Fruit fly (Drosophila melanogaster): ENCODE measurements around the gene Src64B.

Gene Src64B

dm6 chr3L:4619497-4620211 lies 6.3 kb downstream of the Src64B start (continued):
- peak; percentile 37 for TF ChIP-seq Ets21C (GFP tag; optimal IDR thresholded peaks at IDR 0.05)
- TF ChIP-seq fd59A (GFP tag; optimal IDR thresholded peaks at IDR 0.05) = peak; percentile 41
- peak; percentile 91 for TF ChIP-seq Eip78C (GFP tag)
- TF ChIP-seq CG6808 (GFP tag; optimal IDR thresholded peaks at IDR 0.05) = peak; percentile 47
- peak; percentile 48 for TF ChIP-seq CG7368 (GFP tag; optimal IDR thresholded peaks at IDR 0.05)
- TF ChIP-seq cyc (GFP tag; optimal IDR thresholded peaks at IDR 0.05) = peak; percentile 61
- TF ChIP-seq Sox102F (GFP tag; optimal IDR thresholded peaks at IDR 0.05) = no peak
- TF ChIP-seq acj6 (GFP tag; optimal IDR thresholded peaks at IDR 0.05) = peak; percentile 62
- TF ChIP-seq CG11762 (GFP tag; optimal IDR thresholded peaks at IDR 0.05; ENCODE audit: insufficient read depth) = peak; percentile 15
- peak; percentile 61 for TF ChIP-seq Hr39 (GFP tag; optimal IDR thresholded peaks at IDR 0.05)
- peak; percentile 52 for TF ChIP-seq CG15336 (GFP tag; IDR thresholded peaks at IDR 0.05)
- no peak for TF ChIP-seq Sox15 (GFP tag; optimal IDR thresholded peaks at IDR 0.05)
- peak; percentile 59 for TF ChIP-seq Ets96B (tag; optimal IDR thresholded peaks at IDR 0.05)
- TF ChIP-seq CG3032 (tag; optimal IDR thresholded peaks at IDR 0.05) = peak; percentile 47
- 0 out of 3 replicates have a peak, but pooled peaks have one; percentile 37 for TF ChIP-seq eg (GFP tag; IDR thresholded peaks at IDR 0.05)
- TF ChIP-seq CG6792 (GFP tag; optimal IDR thresholded peaks at IDR 0.05) = peak; percentile 64
- peak; percentile 44 for TF ChIP-seq achi (GFP tag; optimal IDR thresholded peaks at IDR 0.05)

- TF ChIP-seq OdsH (GFP tag; optimal IDR thresholded peaks at IDR 0.05) (no peak), topi (GFP tag; optimal IDR thresholded peaks at IDR 0.05) (no peak), Ets96B (tag; optimal IDR thresholded peaks at IDR 0.05) (peak; percentile 46), CG34406 (GFP tag; optimal IDR thresholded peaks at IDR 0.05) (no peak)
These were observed 7.0 kb downstream of the Src64B start for dm6 chr3L:4618865-4619496.

dm6 chr3L:4615064-4615463 lies 10.9 kb downstream of the Src64B start:
- TF ChIP-seq CG6854 (GFP tag; optimal IDR thresholded peaks at IDR 0.05) = no peak
- peak; percentile 25; the same call in 1 of the 3 replicates for TF ChIP-seq CG8119 (GFP tag; IDR thresholded peaks at IDR 0.05)
- TF ChIP-seq CG6276 (GFP tag; optimal IDR thresholded peaks at IDR 0.05) = no peak
- TF ChIP-seq CG6808 (GFP tag; optimal IDR thresholded peaks at IDR 0.05) = no peak
- TF ChIP-seq fd85E (GFP tag; optimal IDR thresholded peaks at IDR 0.05) = no peak
- no peak for TF ChIP-seq Hr39 (GFP tag; optimal IDR thresholded peaks at IDR 0.05)
- no peak for TF ChIP-seq CG11294 (GFP tag; IDR thresholded peaks at IDR 0.05)
- no peak for TF ChIP-seq acj6 (GFP tag; optimal IDR thresholded peaks at IDR 0.05)
- TF ChIP-seq achi (GFP tag; optimal IDR thresholded peaks at IDR 0.05) = no peak
- TF ChIP-seq Hr38 (GFP tag; optimal IDR thresholded peaks at IDR 0.05) = no peak
- TF ChIP-seq CG10631 (GFP tag; optimal IDR thresholded peaks at IDR 0.05) = no peak
- TF ChIP-seq fkh (GFP tag; optimal IDR thresholded peaks at IDR 0.05) = peak; percentile 77
- TF ChIP-seq Sox15 (GFP tag; optimal IDR thresholded peaks at IDR 0.05) = no peak
- TF ChIP-seq ss (GFP tag; optimal IDR thresholded peaks at IDR 0.05) = no peak
- TF ChIP-seq CG11902 (GFP tag; optimal IDR thresholded peaks at IDR 0.05) = no peak

dm6 chr3L:4613846-4614247 lies 12.1 kb downstream of the Src64B start:
- TF ChIP-seq ss (GFP tag; optimal IDR thresholded peaks at IDR 0.05) = no peak
- TF ChIP-seq Eip78C (GFP tag) = peak; percentile 43
- peak; percentile 65 for TF ChIP-seq svp (GFP tag)
- TF ChIP-seq fkh (GFP tag; optimal IDR thresholded peaks at IDR 0.05) = peak; percentile 81

dm6 chr3L:4613083-4613482 lies 12.9 kb downstream of the Src64B start:
- TF ChIP-seq CG6163 (GFP tag; IDR thresholded peaks at IDR 0.05) (peak; percentile 84), Smox (GFP tag; optimal IDR thresholded peaks at IDR 0.05) (peak; percentile 83), topi (GFP tag; optimal IDR thresholded peaks at IDR 0.05) (peak; percentile 88), CG1621 (tag; optimal IDR thresholded peaks at IDR 0.05) (peak; percentile 52), esn (GFP tag; optimal IDR thresholded peaks at IDR 0.05) (peak; percentile 81), fkh (GFP tag; optimal IDR thresholded peaks at IDR 0.05) (peak; percentile 99), Sox14 (GFP tag; optimal IDR thresholded peaks at IDR 0.05) (peak; percentile 76), Sox102F (GFP tag; optimal IDR thresholded peaks at IDR 0.05) (peak; percentile 83), net (GFP tag; optimal IDR thresholded peaks at IDR 0.05) (peak; percentile 83), vri (GFP tag; optimal IDR thresholded peaks at IDR 0.05) (peak; percentile 78), Eip75B (GFP tag; optimal IDR thresholded peaks at IDR 0.05) (peak; percentile 76), fd59A (GFP tag; optimal IDR thresholded peaks at IDR 0.05) (peak; percentile 63), CG34406 (GFP tag; optimal IDR thresholded peaks at IDR 0.05) (peak; percentile 87), spab (GFP tag; optimal IDR thresholded peaks at IDR 0.05) (peak; percentile 75), CG11902 (GFP tag; optimal IDR thresholded peaks at IDR 0.05) (peak; percentile 74), salr (GFP tag; optimal IDR thresholded peaks at IDR 0.05) (peak; percentile 45 to 76), Gug (GFP tag; IDR thresholded peaks at IDR 0.05) (peak; percentile 75), CG6276 (GFP tag; optimal IDR thresholded peaks at IDR 0.05) (peak; percentile 69)

Data from whole organism, prepupa.